Worm (Caenorhabditis elegans) whole organism, early embryonic: ENCODE measurements around the gene F18E9.7.

Source experiments
- aly-1 ChIP-seq: sonication (generic microtip); optimal IDR thresholded peaks from 2 replicates; lab custom pipeline; 2016; ENCODE audit warnings: missing genetic modification characterization, missing compliant biosample characterization
- ama-1 ChIP-seq: fragments of 150-350 bp; optimal IDR thresholded peaks from 2 replicates; lab custom pipeline; 2014
- ceh-36 ChIP-seq: sonication (generic microtip); optimal IDR thresholded peaks from 2 replicates; lab custom pipeline; 2016; ENCODE audit warnings: missing genetic modification characterization, inconsistent platforms, missing compliant biosample characterization
- pes-1 ChIP-seq: fragments of 200-800 bp; sonication (Bioruptor generic); IDR thresholded peaks from 2 replicates; pipeline ENCODE4 v1.3.6; 2022; ENCODE audit warnings: missing genetic modification reagents, missing genetic modification characterization, missing compliant biosample characterization
- tbx-37 ChIP-seq: fragments of 200-800 bp; sonication (Bioruptor generic); conservative IDR thresholded peaks from 2 replicates; pipeline ENCODE4 v1.3.6; 2022; ENCODE audit warnings: missing genetic modification reagents, missing genetic modification characterization, missing compliant biosample characterization

ce11 chrX:8598491-8598890 lies 944 bp upstream of the F18E9.7 start:
- TF ChIP-seq aly-1 (no peak), ama-1 (lab: Kevin White, UChicago) (no peak), pes-1 (GFP tag; lab: Robert Waterston, UW) (no peak), ceh-36 (tag; lab: Kevin White, UChicago) (no peak), tbx-37 (GFP tag; lab: Robert Waterston, UW) (no peak)
